Worm (Caenorhabditis elegans): Measurements from ENCODE around the gene bath-37.

ce11 chrIV:12033985-12034384 lies 34.7 kb upstream of the bath-37 start, which contains the start of gene sqst-1:
- no peak for TF ChIP-seq ama-1 (optimal IDR thresholded peaks at IDR 0.05)
- TF ChIP-seq sdc-2 (tag; optimal IDR thresholded peaks at IDR 0.05): no peak
- no peak for TF ChIP-seq pha-4 (tag; optimal IDR thresholded peaks at IDR 0.05)
- no peak for TF ChIP-seq pha-2 (tag; optimal IDR thresholded peaks at IDR 0.05)
- TF ChIP-seq lim-6 (tag; optimal IDR thresholded peaks at IDR 0.05): no peak
- no peak for TF ChIP-seq npax-4 (tag; optimal IDR thresholded peaks at IDR 0.05)
- no peak for TF ChIP-seq lin-11 (tag; optimal IDR thresholded peaks at IDR 0.05)
- no peak for TF ChIP-seq ref-2 (tag; optimal IDR thresholded peaks at IDR 0.05)
- no peak for TF ChIP-seq Y22D7AL.16 (tag; optimal IDR thresholded peaks at IDR 0.05)
- TF ChIP-seq unc-3 (GFP tag; conservative IDR thresholded peaks at IDR 0.05): no peak
- TF ChIP-seq unc-3 (tag; optimal IDR thresholded peaks at IDR 0.05): no peak
- TF ChIP-seq fax-1 (tag; optimal IDR thresholded peaks at IDR 0.05): no peak
- TF ChIP-seq zip-5 (tag; optimal IDR thresholded peaks at IDR 0.05): no peak
- TF ChIP-seq ceh-18 (tag; optimal IDR thresholded peaks at IDR 0.05): no peak
- TF ChIP-seq ahr-1 (tag; optimal IDR thresholded peaks at IDR 0.05): no peak
